Fruit fly (Drosophila melanogaster) ovary, adult (tissue): ENCODE measurements around the gene CG8010.

ENCODE experiments used
- CG17801 ChIP-seq: fragments of 200-800 bp; optimal IDR thresholded peaks from 2 replicates; lab custom pipeline; 2019; ENCODE audit warnings: missing biosample characterization, mild to moderate bottlenecking, missing genetic modification characterization, moderate library complexity; ENCODE audit not compliant: partially characterized antibody

CG8010 gene

dm6 chrX:19268484-19269068 lies at the start of gene CG8010:
Gene CG8010, minus strand, starts transcription at chrX:19268896.
- peak; percentile 78 for TF ChIP-seq CG17801 (GFP tag; lab: Kevin White, UChicago)

dm6 chrX:19317058-19317767 lies 48.5 kb upstream of the CG8010 start:
- TF ChIP-seq CG17801 (GFP tag; lab: Kevin White, UChicago): peak; percentile 68

dm6 chrX:19316583-19316982 lies 47.9 kb upstream of the CG8010 start:
- TF ChIP-seq CG17801 (GFP tag; lab: Kevin White, UChicago): no peak

- peak; percentile 7 for TF ChIP-seq CG17801 (GFP tag; lab: Kevin White, UChicago)
Measured at dm6 chrX:19315421-19316260, 46.9 kb upstream of the CG8010 start.

- no peak for TF ChIP-seq CG17801 (GFP tag; lab: Kevin White, UChicago)
Measured at dm6 chrX:19314283-19315178, 45.8 kb upstream of the CG8010 start.

- no peak for TF ChIP-seq CG17801 (GFP tag; lab: Kevin White, UChicago)
Measured at dm6 chrX:19309648-19310047, 41.0 kb upstream of the CG8010 start.

dm6 chrX:19307810-19308456 lies 39.2 kb upstream of the CG8010 start, which contains the start of gene CG8051:
Gene CG8051, minus strand, starts transcription at chrX:19307925.
- TF ChIP-seq CG17801 (GFP tag; lab: Kevin White, UChicago): no peak

- TF ChIP-seq CG17801 (GFP tag; lab: Kevin White, UChicago): peak; percentile 9
Measured at dm6 chrX:19306531-19306930, 37.8 kb upstream of the CG8010 start.

- no peak for TF ChIP-seq CG17801 (GFP tag; lab: Kevin White, UChicago)
Measured at dm6 chrX:19305172-19305571, 36.5 kb upstream of the CG8010 start.

- no peak for TF ChIP-seq CG17801 (GFP tag; lab: Kevin White, UChicago)
Measured at dm6 chrX:19299367-19299766, 30.7 kb upstream of the CG8010 start.

dm6 chrX:19298785-19299114 lies 30.1 kb upstream of the CG8010 start:
- TF ChIP-seq CG17801 (GFP tag; lab: Kevin White, UChicago): peak; percentile 55

- TF ChIP-seq CG17801 (GFP tag; lab: Kevin White, UChicago): peak; percentile 97
Measured at dm6 chrX:19297899-19298784, 29.4 kb upstream of the CG8010 start, which contains the start of gene CG8034. Gene CG8034, minus strand, starts transcription at chrX:19298162.

dm6 chrX:19295831-19296423 lies 27.2 kb upstream of the CG8010 start:
- TF ChIP-seq CG17801 (GFP tag; lab: Kevin White, UChicago): no peak
